Worm (Caenorhabditis elegans): Measurements from ENCODE around the gene srw-1.

Gene srw-1

ce11 chrV:15225650-15226049 lies 27.6 kb downstream of the srw-1 start, which contains the start of gene srw-14:
TSS of gene srw-14 (plus strand) at chrV:15225950.
- no peak for TF ChIP-seq nfya-1 (tag; optimal IDR thresholded peaks at IDR 0.05; ENCODE audit: insufficient read depth)
- TF ChIP-seq ztf-4 (tag; optimal IDR thresholded peaks at IDR 0.05) = no peak
- TF ChIP-seq jun-1 (tag; optimal IDR thresholded peaks at IDR 0.05) = no peak
- no peak for TF ChIP-seq R02D3.7 (tag; optimal IDR thresholded peaks at IDR 0.05)
- no peak for TF ChIP-seq fos-1 (tag; optimal IDR thresholded peaks at IDR 0.05)
- no peak for TF ChIP-seq ceh-82 (tag; optimal IDR thresholded peaks at IDR 0.05)
- TF ChIP-seq nhr-43 (tag; optimal IDR thresholded peaks at IDR 0.05; ENCODE audit: poor library complexity, severe bottlenecking) = no peak
- TF ChIP-seq unc-62 (GFP tag; optimal IDR thresholded peaks at IDR 0.05) = no peak
- no peak for TF ChIP-seq pha-4 (tag; optimal IDR thresholded peaks at IDR 0.05)
- no peak for TF ChIP-seq snpc-4 (tag; optimal IDR thresholded peaks at IDR 0.05)
- no peak for TF ChIP-seq mml-1 (tag; optimal IDR thresholded peaks at IDR 0.05)
- TF ChIP-seq egl-5 (tag; optimal IDR thresholded peaks at IDR 0.05) = no peak
- TF ChIP-seq ceh-9 (tag; optimal IDR thresholded peaks at IDR 0.05) = no peak
- no peak for TF ChIP-seq nhr-237 (tag; optimal IDR thresholded peaks at IDR 0.05)
- TF ChIP-seq ZK546.5 (tag; optimal IDR thresholded peaks at IDR 0.05) = no peak
- TF ChIP-seq mdl-1 (tag; optimal IDR thresholded peaks at IDR 0.05) = no peak
- no peak for TF ChIP-seq egl-27 (tag; optimal IDR thresholded peaks at IDR 0.05)

- peak; percentile 56 for TF ChIP-seq elt-2 (tag; optimal IDR thresholded peaks at IDR 0.05)
- no peak for TF ChIP-seq nhr-25 (tag; optimal IDR thresholded peaks at IDR 0.05)
These were observed 28.2 kb downstream of the srw-1 start for ce11 chrV:15226206-15226605.

- TF ChIP-seq fkh-10 (GFP tag; optimal IDR thresholded peaks at IDR 0.05) = no peak
- TF ChIP-seq fkh-2 (tag; optimal IDR thresholded peaks at IDR 0.05) = no peak
- no peak for TF ChIP-seq lin-15B (tag; optimal IDR thresholded peaks at IDR 0.05)
- no peak for TF ChIP-seq nhr-76 (tag; optimal IDR thresholded peaks at IDR 0.05)
- no peak for TF ChIP-seq zag-1 (tag; optimal IDR thresholded peaks at IDR 0.05)
- no peak for TF ChIP-seq nhr-77 (tag; optimal IDR thresholded peaks at IDR 0.05)
- TF ChIP-seq snpc-4 (tag; optimal IDR thresholded peaks at IDR 0.05) = no peak
- no peak for TF ChIP-seq jun-1 (tag; optimal IDR thresholded peaks at IDR 0.05)
- no peak for TF ChIP-seq nhr-12 (tag; optimal IDR thresholded peaks at IDR 0.05)
These were observed 32.2 kb downstream of the srw-1 start, which contains the start of gene srw-15 for ce11 chrV:15230243-15230642. TSS of gene srw-15 (plus strand) at chrV:15230543.

ce11 chrV:15232200-15232599 lies 34.1 kb downstream of the srw-1 start, which contains the start of gene srw-13:
TSS of gene srw-13 (plus strand) at chrV:15232500.
- TF ChIP-seq fkh-2 (tag; optimal IDR thresholded peaks at IDR 0.05) (no peak), nhr-23 (tag; optimal IDR thresholded peaks at IDR 0.05) (no peak), tbx-2 (tag; optimal IDR thresholded peaks at IDR 0.05) (no peak)

ce11 chrV:15235661-15236060 lies 37.6 kb downstream of the srw-1 start, which contains the start of gene nhr-164:
TSS of gene nhr-164 (minus strand) at chrV:15235761.
- no peak for TF ChIP-seq hmg-11 (tag; optimal IDR thresholded peaks at IDR 0.05)
- TF ChIP-seq pha-4 (tag; optimal IDR thresholded peaks at IDR 0.05) = no peak

- no peak for TF ChIP-seq skn-1 (tag; optimal IDR thresholded peaks at IDR 0.05)
- no peak for TF ChIP-seq zag-1 (tag; optimal IDR thresholded peaks at IDR 0.05)
- TF ChIP-seq fkh-10 (GFP tag; optimal IDR thresholded peaks at IDR 0.05) = no peak
- TF ChIP-seq daf-12 (tag; optimal IDR thresholded peaks at IDR 0.05) = no peak
- TF ChIP-seq elt-2 (tag; optimal IDR thresholded peaks at IDR 0.05) = no peak
- TF ChIP-seq nhr-28 (tag; optimal IDR thresholded peaks at IDR 0.05) = no peak
- no peak for TF ChIP-seq lsy-12 (tag; optimal IDR thresholded peaks at IDR 0.05)
These were observed 40.5 kb downstream of the srw-1 start, which contains the start of gene srw-12 for ce11 chrV:15238552-15238951. TSS of gene srw-12 (minus strand) at chrV:15238652.

All from whole organism, L3 larva.